Worm (Caenorhabditis elegans): ENCODE measurements around the gene C49F5.13.

DNA sequence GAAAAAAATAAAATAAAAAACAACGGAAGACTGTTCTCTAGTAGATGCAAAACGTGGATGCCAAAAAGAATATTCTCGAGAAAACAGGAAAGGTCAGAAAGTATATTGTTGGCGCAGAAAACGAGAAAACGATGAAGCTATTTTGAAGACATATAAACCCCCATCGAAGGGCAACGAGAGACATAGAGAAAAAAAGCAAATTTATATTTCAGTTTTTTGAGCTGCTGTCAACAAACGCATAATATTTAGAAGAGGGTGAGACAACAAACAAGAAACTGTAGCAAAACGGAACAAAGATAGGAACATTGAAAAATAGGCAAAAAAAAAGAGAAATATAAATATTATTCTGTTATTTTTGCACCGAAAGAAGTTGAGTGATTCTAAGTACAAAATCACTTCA is 31.0 kb downstream of the C49F5.13 start:
- TF ChIP-seq ceh-82 (tag; optimal IDR thresholded peaks at IDR 0.05) = no peak
- no peak for TF ChIP-seq fos-1 (tag; optimal IDR thresholded peaks at IDR 0.05)
- TF ChIP-seq nhr-237 (tag; optimal IDR thresholded peaks at IDR 0.05) = no peak
- TF ChIP-seq nhr-12 (tag; optimal IDR thresholded peaks at IDR 0.05) = no peak
- TF ChIP-seq unc-39 (tag; optimal IDR thresholded peaks at IDR 0.05) = no peak
- TF ChIP-seq lin-13 (GFP tag; optimal IDR thresholded peaks at IDR 0.05) = no peak
